Worm (Caenorhabditis elegans) whole organism, young adult: Measurements from ENCODE around the gene srbc-67.

Source experiments
- Y53F4B.3 ChIP-seq: fragments of 200-800 bp; sonication (Bioruptor generic); IDR thresholded peaks from 2 replicates; pipeline ENCODE4 v1.3.6; 2022; ENCODE audit warnings: missing genetic modification reagents, missing genetic modification characterization, missing compliant biosample characterization
- ama-1 ChIP-seq, 3 experiments: fragments of 150-350 bp in 1 of 3; sonication (generic microtip) in 2 of 3; optimal IDR thresholded peaks; 2 replicates each; lab custom pipeline; 2014 to 2018; ENCODE audit warnings: missing biosample characterization in 2 of 3, missing genetic modification characterization in 2 of 3, missing genetic modification reagents in 2 of 3
- atf-7 ChIP-seq: sonication (generic microtip); optimal IDR thresholded peaks from 2 replicates; lab custom pipeline; 2017; ENCODE audit warnings: mild to moderate bottlenecking, missing genetic modification characterization, missing compliant biosample characterization
- him-1 ChIP-seq: sonication (generic microtip); optimal IDR thresholded peaks from 2 replicates; lab custom pipeline; 2016; ENCODE audit warnings: missing genotype, missing genetic modification reagents, missing genetic modification characterization, missing compliant biosample characterization
- nhr-27 ChIP-seq: fragments of 200-800 bp; sonication (Bioruptor generic); optimal IDR thresholded peaks from 2 replicates; lab custom pipeline; 2018; ENCODE audit warnings: mild to moderate bottlenecking, missing genetic modification characterization, moderate library complexity, missing compliant biosample characterization
- nhr-90 ChIP-seq: sonication (generic microtip); optimal IDR thresholded peaks from 2 replicates; lab custom pipeline; 2016; ENCODE audit warnings: missing genotype, mild to moderate bottlenecking, missing genetic modification characterization, missing compliant biosample characterization
- sptf-2 ChIP-seq: fragments of 200-800 bp; sonication (Bioruptor generic); optimal IDR thresholded peaks from 2 replicates; lab custom pipeline; 2018; ENCODE audit warnings: mild to moderate bottlenecking, missing genetic modification characterization, missing compliant biosample characterization
- unc-62 ChIP-seq: fragments of 150-350 bp; optimal IDR thresholded peaks from 2 replicates; lab custom pipeline; 2014; ENCODE audit warnings: missing biosample characterization, missing genetic modification reagents, missing genetic modification characterization

DNA sequence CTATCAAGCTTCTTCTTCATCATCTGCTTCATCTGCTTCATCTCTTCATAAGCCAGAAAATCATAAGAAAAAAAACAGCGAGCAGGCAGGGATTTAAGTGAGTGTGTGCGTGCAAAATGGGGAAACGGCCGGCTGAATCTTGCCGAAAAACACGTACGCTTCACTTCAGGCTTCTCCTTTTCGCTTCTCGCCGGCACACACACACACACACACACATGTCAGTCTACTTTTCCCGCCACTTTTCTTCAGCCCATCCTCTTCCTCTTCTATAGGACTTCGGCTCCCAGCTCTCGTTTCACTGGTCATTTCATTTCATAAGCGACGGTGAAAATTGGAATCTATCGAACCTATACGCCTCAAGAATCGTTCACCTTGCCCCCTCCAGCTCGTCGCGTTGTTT, 38.2 kb upstream of the srbc-67 start:
- TF ChIP-seq nhr-90 (tag; lab: Kevin White, UChicago): no peak
- TF ChIP-seq him-1: no peak
- no peak for TF ChIP-seq nhr-27 (tag; lab: Kevin White, UChicago)
- TF ChIP-seq Y53F4B.3: no peak
- TF ChIP-seq ama-1 (optimal IDR thresholded peaks at IDR 0.05; lab: Kevin White, UChicago): no peak
- no peak for TF ChIP-seq ama-1 (GFP tag; optimal IDR thresholded peaks at IDR 0.05; lab: Kevin White, UChicago)
- TF ChIP-seq sptf-2: no peak
- no peak for TF ChIP-seq atf-7
- no peak for TF ChIP-seq unc-62 (GFP tag; lab: Kevin White, UChicago)
